Fruit fly (Drosophila melanogaster) whole organism, embryonic: ENCODE results near the gene CG3408.

Experiments
- Bgb ChIP-seq: fragments of 200-800 bp; sonication (Bioruptor generic); IDR thresholded peaks from 2 replicates; pipeline ENCODE4 v1.3.6; 2022; ENCODE audit warnings: missing biosample characterization, missing genetic modification characterization; ENCODE audit not compliant: partially characterized antibody
- CG10366 ChIP-seq: fragments of 200-800 bp; sonication (Bioruptor generic); IDR thresholded peaks from 2 replicates; pipeline ENCODE4 v1.3.6; 2022; ENCODE audit warnings: missing biosample characterization, missing genetic modification characterization
- CG13123 ChIP-seq: fragments of 200-800 bp; sonication (Bioruptor generic); optimal IDR thresholded peaks from 2 replicates; lab custom pipeline; 2016; ENCODE audit warnings: missing biosample characterization, missing genetic modification characterization
- CG14050 ChIP-seq: fragments of 200-800 bp; sonication (Bioruptor generic); IDR thresholded peaks from 3 replicates; pipeline ENCODE4 v1.3.6; 2022; ENCODE audit warnings: missing biosample characterization, missing genetic modification characterization
- CG15514 ChIP-seq: fragments of 200-800 bp; sonication (Bioruptor generic); optimal IDR thresholded peaks from 3 replicates; lab custom pipeline; 2017; ENCODE audit warnings: missing biosample characterization, missing genetic modification characterization, mild to moderate bottlenecking, moderate library complexity, missing genetic modification reagents
- CG17385 ChIP-seq: fragments of 200-800 bp; sonication (Bioruptor generic); optimal IDR thresholded peaks from 3 replicates; lab custom pipeline; 2018; ENCODE audit warnings: missing biosample characterization, mild to moderate bottlenecking, missing genetic modification characterization
- CG17612 ChIP-seq: fragments of 200-800 bp; sonication (Bioruptor generic); IDR thresholded peaks from 2 replicates; pipeline ENCODE4 v1.3.6; 2022; ENCODE audit warnings: missing biosample characterization, missing genetic modification characterization
- CG18262 ChIP-seq: fragments of 200-800 bp; optimal IDR thresholded peaks from 3 replicates; lab custom pipeline; 2019; ENCODE audit warnings: missing biosample characterization, mild to moderate bottlenecking, missing genetic modification characterization, moderate library complexity
- CG2116 ChIP-seq: fragments of 200-800 bp; sonication (Bioruptor generic); optimal IDR thresholded peaks from 3 replicates; lab custom pipeline; 2018; ENCODE audit warnings: missing biosample characterization, mild to moderate bottlenecking, missing genetic modification characterization
- CG2129 ChIP-seq: fragments of 200-800 bp; sonication (Bioruptor generic); IDR thresholded peaks from 2 replicates; pipeline ENCODE4 v1.3.6; 2022; ENCODE audit warnings: missing biosample characterization, missing genetic modification characterization; ENCODE audit not compliant: partially characterized antibody
- CG31388 ChIP-seq: fragments of 200-800 bp; sonication (Bioruptor generic); optimal IDR thresholded peaks from 2 replicates; lab custom pipeline; 2016; ENCODE audit warnings: missing biosample characterization, missing genetic modification characterization
- CG42726 ChIP-seq: fragments of 200-800 bp; sonication (Bioruptor generic); IDR thresholded peaks from 2 replicates; pipeline ENCODE4 v1.3.6; 2022; ENCODE audit warnings: missing biosample characterization, missing genetic modification characterization; ENCODE audit not compliant: partially characterized antibody
- CG4707 ChIP-seq: fragments of 200-800 bp; sonication (Bioruptor generic); optimal IDR thresholded peaks from 2 replicates; lab custom pipeline; 2018; ENCODE audit warnings: missing biosample characterization, mild to moderate bottlenecking, missing genetic modification characterization, moderate library complexity
- CG5245 ChIP-seq: fragments of 200-800 bp; sonication (Bioruptor generic); optimal IDR thresholded peaks from 3 replicates; lab custom pipeline; 2016; ENCODE audit warnings: missing biosample characterization, missing genetic modification characterization
- CG6813 ChIP-seq: fragments of 200-800 bp; sonication (Bioruptor generic); optimal IDR thresholded peaks from 2 replicates; lab custom pipeline; 2017; ENCODE audit warnings: missing biosample characterization, missing genetic modification characterization, mild to moderate bottlenecking, moderate library complexity, missing genetic modification reagents
- CG7271 ChIP-seq: fragments of 200-800 bp; sonication (Bioruptor generic); optimal IDR thresholded peaks from 2 replicates; lab custom pipeline; 2018; ENCODE audit warnings: missing biosample characterization, mild to moderate bottlenecking, missing genetic modification characterization, moderate library complexity
- CG7556 ChIP-seq: fragments of 200-800 bp; sonication (Bioruptor generic); optimal IDR thresholded peaks from 2 replicates; lab custom pipeline; 2017; ENCODE audit warnings: missing biosample characterization, mild to moderate bottlenecking, missing genetic modification characterization
- CG9932 ChIP-seq: fragments of 200-800 bp; sonication (Bioruptor generic); IDR thresholded peaks from 2 replicates; pipeline ENCODE4 v1.3.6; 2022; ENCODE audit warnings: missing biosample characterization, missing genetic modification characterization
- Dad ChIP-seq: fragments of 200-800 bp; sonication (Bioruptor generic); optimal IDR thresholded peaks from 3 replicates; lab custom pipeline; 2016; ENCODE audit warnings: missing biosample characterization, missing genetic modification characterization
- Dll ChIP-seq: fragments of 200-800 bp; sonication (Bioruptor generic); IDR thresholded peaks from 4 replicates; pipeline ENCODE4 v1.3.6; 2022; ENCODE audit warnings: missing biosample characterization, missing genetic modification characterization; ENCODE audit not compliant: partially characterized antibody
- Doc3 ChIP-seq: fragments of 200-800 bp; sonication (Bioruptor generic); IDR thresholded peaks from 3 replicates; pipeline ENCODE4 v1.3.6; 2022; ENCODE audit warnings: missing biosample characterization, missing genetic modification characterization; ENCODE audit not compliant: partially characterized antibody
- ERR ChIP-seq: fragments of 200-800 bp; sonication (Bioruptor generic); optimal IDR thresholded peaks from 2 replicates; lab custom pipeline; 2016; ENCODE audit warnings: missing biosample characterization, missing genetic modification characterization
- H2.0 ChIP-seq: fragments of 200-800 bp; sonication (Bioruptor generic); IDR thresholded peaks from 2 replicates; pipeline ENCODE4 v1.3.6; 2022; ENCODE audit warnings: missing biosample characterization, missing genetic modification characterization
- HLH54F ChIP-seq: fragments of 200-800 bp; sonication (Bioruptor generic); optimal IDR thresholded peaks from 3 replicates; lab custom pipeline; 2016; ENCODE audit warnings: missing biosample characterization, missing genetic modification characterization
- HLHmδ ChIP-seq: fragments of 200-800 bp; sonication (Bioruptor generic); optimal IDR thresholded peaks from 2 replicates; lab custom pipeline; 2018; ENCODE audit warnings: missing biosample characterization, mild to moderate bottlenecking, missing genetic modification characterization, moderate library complexity
- Hr39 ChIP-seq: fragments of >200 bp; optimal IDR thresholded peaks from 2 replicates; lab custom pipeline; 2017
- Lim3 ChIP-seq: fragments of 200-800 bp; sonication (Bioruptor generic); IDR thresholded peaks from 2 replicates; pipeline ENCODE4 v1.3.6; 2022; ENCODE audit warnings: missing biosample characterization, missing genetic modification characterization
- Med ChIP-seq: fragments of 200-800 bp; sonication (Bioruptor generic); peaks from one replicate; lab custom pipeline; 2016; ENCODE audit warnings: missing biosample characterization, missing genetic modification characterization, mild to moderate bottlenecking, inconsistent platforms, moderate library complexity
- Nf-YB ChIP-seq: fragments of 200-800 bp; sonication (Bioruptor generic); optimal IDR thresholded peaks from 3 replicates; lab custom pipeline; 2019; ENCODE audit warnings: missing biosample characterization, mild to moderate bottlenecking, missing genetic modification characterization, moderate library complexity
- Side ChIP-seq: fragments of 200-800 bp; sonication (Bioruptor generic); optimal IDR thresholded peaks from 2 replicates; lab custom pipeline; 2016; ENCODE audit warnings: missing biosample characterization, missing genetic modification characterization
- Ssrp ChIP-seq: fragments of 200-800 bp; sonication (Bioruptor generic); optimal IDR thresholded peaks from 2 replicates; lab custom pipeline; 2018; ENCODE audit warnings: missing biosample characterization, mild to moderate bottlenecking, missing genetic modification characterization, moderate library complexity
- ci ChIP-seq: fragments of 200-800 bp; sonication (Bioruptor generic); IDR thresholded peaks from 3 replicates; pipeline ENCODE4 v1.3.6; 2022; ENCODE audit warnings: missing biosample characterization, missing genetic modification characterization
- da ChIP-seq: fragments of 200-800 bp; sonication (Bioruptor generic); optimal IDR thresholded peaks from 2 replicates; lab custom pipeline; 2016; ENCODE audit warnings: missing biosample characterization, missing genetic modification characterization
- dm ChIP-seq: fragments of 200-800 bp; sonication (Bioruptor generic); optimal IDR thresholded peaks from 3 replicates; lab custom pipeline; 2016; ENCODE audit warnings: missing biosample characterization, missing genetic modification characterization
- gfzf ChIP-seq: fragments of 200-800 bp; sonication (Bioruptor generic); optimal IDR thresholded peaks from 2 replicates; lab custom pipeline; 2016; ENCODE audit warnings: missing biosample characterization, mild to moderate bottlenecking, missing genetic modification characterization, moderate library complexity
- gsb ChIP-seq: fragments of 200-800 bp; sonication (Bioruptor generic); IDR thresholded peaks from 2 replicates; pipeline ENCODE4 v1.3.6; 2022; ENCODE audit warnings: missing biosample characterization, missing genetic modification characterization
- hkb ChIP-seq, 2 experiments: fragments of 200-800 bp in 1 of 2; fragments of >200 bp in 1 of 2; sonication (Bioruptor generic) in 1 of 2; IDR thresholded peaks in 1 of 2; optimal IDR thresholded peaks in 1 of 2; 2 replicates each; pipeline versions ENCODE4 v1.3.6 to Lab custom; 2017 to 2022; ENCODE audit warnings: missing biosample characterization in 1 of 2, missing genetic modification characterization in 1 of 2
- kay ChIP-seq: fragments of 200-800 bp; sonication (Bioruptor generic); optimal IDR thresholded peaks from 2 replicates; lab custom pipeline; 2016; ENCODE audit warnings: missing biosample characterization, missing genetic modification characterization
- knrl ChIP-seq: fragments of 200-800 bp; sonication (Bioruptor generic); IDR thresholded peaks from 3 replicates; pipeline ENCODE4 v1.3.6; 2022; ENCODE audit warnings: missing biosample characterization, missing genetic modification characterization; ENCODE audit not compliant: partially characterized antibody
- lab ChIP-seq: fragments of 200-800 bp; sonication (Bioruptor generic); optimal IDR thresholded peaks from 3 replicates; lab custom pipeline; 2017; ENCODE audit warnings: missing biosample characterization, missing genetic modification characterization, mild to moderate bottlenecking, moderate library complexity, missing genetic modification reagents
- lbe ChIP-seq: fragments of 200-800 bp; sonication (Bioruptor generic); optimal IDR thresholded peaks from 2 replicates; lab custom pipeline; 2016; ENCODE audit warnings: missing biosample characterization, mild to moderate bottlenecking, missing genetic modification characterization
- nmo ChIP-seq: fragments of 200-800 bp; sonication (Bioruptor generic); optimal IDR thresholded peaks from 2 replicates; lab custom pipeline; 2018; ENCODE audit warnings: missing biosample characterization, mild to moderate bottlenecking, missing genetic modification characterization, moderate library complexity
- p53 ChIP-seq: fragments of 200-800 bp; sonication (Bioruptor generic); optimal IDR thresholded peaks from 2 replicates; lab custom pipeline; 2016; ENCODE audit warnings: missing biosample characterization, missing genetic modification characterization
- sna ChIP-seq: fragments of 200-800 bp; sonication (Bioruptor generic); IDR thresholded peaks from 2 replicates; pipeline ENCODE4 v1.3.6; 2022; ENCODE audit warnings: missing biosample characterization, missing genetic modification characterization; ENCODE audit not compliant: partially characterized antibody
- sr ChIP-seq: fragments of 200-800 bp; sonication (Bioruptor generic); IDR thresholded peaks from 3 replicates; pipeline ENCODE4 v1.3.6; 2022; ENCODE audit warnings: missing biosample characterization, missing genetic modification characterization
- unpg ChIP-seq: fragments of 200-800 bp; sonication (Bioruptor generic); optimal IDR thresholded peaks from 3 replicates; lab custom pipeline; 2018; ENCODE audit warnings: missing biosample characterization, mild to moderate bottlenecking, missing genetic modification characterization, moderate library complexity
- vnd ChIP-seq: fragments of 200-800 bp; sonication (Bioruptor generic); IDR thresholded peaks from 3 replicates; pipeline ENCODE4 v1.3.6; 2022; ENCODE audit warnings: missing biosample characterization, missing genetic modification characterization; ENCODE audit not compliant: partially characterized antibody
- wek ChIP-seq: fragments of 200-800 bp; sonication (Bioruptor generic); optimal IDR thresholded peaks from 3 replicates; lab custom pipeline; 2018; ENCODE audit warnings: missing biosample characterization, mild to moderate bottlenecking, missing genetic modification characterization, moderate library complexity

The CG3408 gene

dm6 chr3L:9460775-9461491 lies 48.5 kb downstream of the CG3408 start, which contains the start of the genes CG3434 and CG44838 (continued):
- TF ChIP-seq CG15514 (peak; percentile 90), Nf-YB (GFP tag; lab: Kevin White, UChicago) (peak; percentile 72), ci (GFP tag; lab: Robert Waterston, UW) (peak; percentile 79; the same call in 2 of the 3 replicates), Doc3 (no peak), sr (GFP tag; lab: Robert Waterston, UW) (no peak), lab (GFP tag; lab: Kevin White, UChicago) (peak; percentile 85), Ssrp (tag; lab: Kevin White, UChicago) (peak; percentile 75), CG7556 (GFP tag; lab: Kevin White, UChicago) (peak; percentile 72), hkb (optimal IDR thresholded peaks at IDR 0.05; lab: Kevin White, UChicago) (no peak), hkb (GFP tag; IDR thresholded peaks at IDR 0.05; lab: Robert Waterston, UW) (peak; percentile 80), CG5245 (GFP tag; lab: Kevin White, UChicago) (peak; percentile 76), dm (GFP tag; lab: Kevin White, UChicago) (peak; percentile 75), CG31388 (GFP tag; lab: Kevin White, UChicago) (peak; percentile 32), kay (GFP tag; lab: Kevin White, UChicago) (peak; percentile 61), sna (GFP tag; lab: Robert Waterston, UW) (no peak), CG2129 (GFP tag; lab: Robert Waterston, UW) (no peak), Dad (peak; percentile 71), knrl (GFP tag; lab: Robert Waterston, UW) (0 out of 3 replicates have a peak, but pooled peaks have one; percentile 18), CG2116 (peak; percentile 88), CG42726 (GFP tag; lab: Robert Waterston, UW) (no peak), lbe (GFP tag; lab: Kevin White, UChicago) (peak; percentile 47), CG18262 (tag; lab: Kevin White, UChicago) (peak; percentile 80), CG17612 (GFP tag; lab: Robert Waterston, UW) (no peak), Lim3 (no peak), Hr39 (lab: Kevin White, UChicago) (no peak), HLH54F (GFP tag; lab: Kevin White, UChicago) (peak; percentile 69), unpg (GFP tag; lab: Kevin White, UChicago) (peak; percentile 78), CG10366 (GFP tag; lab: Robert Waterston, UW) (peak; percentile 80), gfzf (peak; percentile 16), H2.0 (peak; percentile 24; the same call in 1 of the 2 replicates), CG17385 (GFP tag; lab: Kevin White, UChicago) (peak; percentile 73), Bgb (GFP tag; lab: Robert Waterston, UW) (peak; percentile 35; the same call in 1 of the 2 replicates), ERR (GFP tag; lab: Kevin White, UChicago) (no peak), p53 (GFP tag; lab: Kevin White, UChicago) (peak; percentile 39), Side (GFP tag; lab: Kevin White, UChicago) (peak; percentile 65), Dll (peak; percentile 21; the same call in 1 of the 4 replicates), CG9932 (GFP tag; lab: Robert Waterston, UW) (peak; percentile 87), CG13123 (peak; percentile 74), CG6813 (GFP tag; lab: Kevin White, UChicago) (peak; percentile 7), da (GFP tag; lab: Kevin White, UChicago) (no peak), vnd (GFP tag; lab: Robert Waterston, UW) (no peak), CG14050 (GFP tag; lab: Robert Waterston, UW) (peak; percentile 60), gsb (GFP tag; lab: Robert Waterston, UW) (no peak), CG7271 (tag; lab: Kevin White, UChicago) (peak; percentile 23), HLHmδ (GFP tag; lab: Kevin White, UChicago) (no peak), Med (peak; percentile 92), CG4707 (GFP tag; lab: Kevin White, UChicago) (no peak), wek (GFP tag; lab: Kevin White, UChicago) (no peak), nmo (GFP tag; lab: Kevin White, UChicago) (peak; percentile 87)
